Fruit fly (Drosophila melanogaster): ENCODE results near the gene TTLL4B.

dm6 chr2L:3825413-3825812, 37.1 kb upstream of the TTLL4B start, which contains the start of gene slp1:
- no peak for TF ChIP-seq pad (GFP tag; optimal IDR thresholded peaks at IDR 0.05)
- no peak for TF ChIP-seq cnc (optimal IDR thresholded peaks at IDR 0.05)
- no peak for TF ChIP-seq CG14711 (tag; optimal IDR thresholded peaks at IDR 0.05)
- TF ChIP-seq toe (GFP tag; optimal IDR thresholded peaks at IDR 0.05) = no peak
- no peak for TF ChIP-seq Hr96 (GFP tag; optimal IDR thresholded peaks at IDR 0.05)
- no peak for TF ChIP-seq CG11617 (GFP tag; optimal IDR thresholded peaks at IDR 0.05)
- TF ChIP-seq CG7101 (tag; optimal IDR thresholded peaks at IDR 0.05) = no peak
- TF ChIP-seq kay (GFP tag; ENCODE audit: borderline replicate concordance) = no peak
- no peak for TF ChIP-seq tj (GFP tag; optimal IDR thresholded peaks at IDR 0.05)
- no peak for TF ChIP-seq CG7045 (GFP tag; optimal IDR thresholded peaks at IDR 0.05)
- TF ChIP-seq Crg-1 (GFP tag; optimal IDR thresholded peaks at IDR 0.05) = no peak
- TF ChIP-seq CG5204 (GFP tag; optimal IDR thresholded peaks at IDR 0.05) = no peak
